Fruit fly (Drosophila melanogaster): Measurements from ENCODE around the gene CG1907.

CG1907 gene

DNA sequence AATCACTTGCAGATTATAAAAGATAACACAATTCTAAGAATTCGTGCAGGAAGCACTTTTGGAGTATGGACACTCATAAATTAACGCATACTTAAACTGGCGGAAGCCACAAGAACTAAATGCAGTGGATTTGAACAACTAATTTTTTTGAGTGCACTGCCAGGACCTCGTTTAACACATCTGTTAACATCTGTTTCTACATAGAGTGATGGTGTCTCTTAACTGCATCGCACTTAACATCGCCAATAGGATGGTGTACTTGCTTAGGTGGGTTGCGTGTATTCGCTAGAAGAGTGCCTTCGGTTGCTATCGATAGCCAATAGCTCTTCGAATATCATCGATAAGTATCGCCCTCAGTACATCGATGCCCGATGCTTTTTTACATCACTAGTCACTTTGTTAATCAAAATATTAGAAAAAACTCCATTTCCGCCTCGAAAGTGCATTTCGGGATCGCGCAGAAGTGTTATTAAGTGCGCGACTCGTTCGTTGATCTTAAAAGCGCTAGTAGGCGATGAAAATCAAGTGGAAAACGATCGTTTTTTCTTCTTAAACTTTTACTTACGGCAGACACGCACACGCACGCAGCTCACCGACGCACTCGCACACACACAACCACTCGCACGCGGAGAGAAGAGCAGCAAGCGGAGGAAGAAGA is 27.3 kb upstream of the CG1907 start, which contains the start of gene alph (continued):
- TF ChIP-seq CG2712 (tag; optimal IDR thresholded peaks at IDR 0.05) (peak; percentile 37), Lpt (GFP tag; optimal IDR thresholded peaks at IDR 0.05) (no peak), CG43689 (GFP tag; IDR thresholded peaks at IDR 0.05) (no peak), NfI (GFP tag; optimal IDR thresholded peaks at IDR 0.05) (no peak), ash1 (GFP tag; optimal IDR thresholded peaks at IDR 0.05) (no peak), pho (GFP tag; optimal IDR thresholded peaks at IDR 0.05) (no peak), CG2199 (GFP tag; IDR thresholded peaks at IDR 0.05) (no peak), CG7928 (GFP tag; optimal IDR thresholded peaks at IDR 0.05) (no peak), Neu2 (GFP tag; optimal IDR thresholded peaks at IDR 0.05; ENCODE audit: borderline replicate concordance) (no peak), CG6683 (GFP tag; optimal IDR thresholded peaks at IDR 0.05) (no peak), peb (GFP tag; IDR thresholded peaks at IDR 0.05) (no peak), NC2β (GFP tag; optimal IDR thresholded peaks at IDR 0.05) (peak; percentile 20), chinmo (GFP tag; IDR thresholded peaks at IDR 0.05; ENCODE audit: partially characterized antibody) (peak; percentile 97), Ets65A (GFP tag) (peak; percentile 91), CG4282 (GFP tag; optimal IDR thresholded peaks at IDR 0.05) (no peak), CG17802 (tag; optimal IDR thresholded peaks at IDR 0.05) (no peak), jumu (GFP tag; optimal IDR thresholded peaks at IDR 0.05) (peak; percentile 16), mam (GFP tag; optimal IDR thresholded peaks at IDR 0.05) (peak; percentile 54), zen2 (GFP tag; IDR thresholded peaks at IDR 0.05; ENCODE audit: partially characterized antibody) (peak; percentile 93), Eip74EF (GFP tag; optimal IDR thresholded peaks at IDR 0.05) (no peak), CG13123 (GFP tag; optimal IDR thresholded peaks at IDR 0.05) (no peak), D19B (GFP tag; optimal IDR thresholded peaks at IDR 0.05) (no peak), wor (GFP tag; IDR thresholded peaks at IDR 0.05) (no peak), pan (optimal IDR thresholded peaks at IDR 0.05) (no peak), pan (GFP tag; optimal IDR thresholded peaks at IDR 0.05 in 1 of 2, IDR thresholded peaks at IDR 0.05 in 1 of 2) (peak in 1 of 2 experiments; percentile 45), odd (GFP tag; optimal IDR thresholded peaks at IDR 0.05) (no peak), CG1024 (GFP tag; IDR thresholded peaks at IDR 0.05) (no peak), Lim3 (GFP tag; IDR thresholded peaks at IDR 0.05) (no peak), CG15601 (tag; optimal IDR thresholded peaks at IDR 0.05) (peak; percentile 10), kni (GFP tag; optimal IDR thresholded peaks at IDR 0.05) (no peak), tll (GFP tag; optimal IDR thresholded peaks at IDR 0.05) (peak in 1 of 2 experiments; percentile 6), Hr39 (optimal IDR thresholded peaks at IDR 0.05) (no peak), sim (GFP tag; IDR thresholded peaks at IDR 0.05) (no peak), HmgZ (tag; optimal IDR thresholded peaks at IDR 0.05) (peak; percentile 85), CG9727 (GFP tag; optimal IDR thresholded peaks at IDR 0.05) (peak; percentile 15), ap (GFP tag; IDR thresholded peaks at IDR 0.05) (no peak), Dll (GFP tag; IDR thresholded peaks at IDR 0.05; ENCODE audit: partially characterized antibody) (peak; percentile 96), B-H2 (GFP tag; optimal IDR thresholded peaks at IDR 0.05) (no peak), Lhr (GFP tag; optimal IDR thresholded peaks at IDR 0.05) (peak; percentile 86), Poxn (GFP tag; IDR thresholded peaks at IDR 0.05) (no peak), CG10267 (tag; optimal IDR thresholded peaks at IDR 0.05) (peak; percentile 62), vfl (GFP tag; optimal IDR thresholded peaks at IDR 0.05) (peak; percentile 9), Dip2 (GFP tag; IDR thresholded peaks at IDR 0.05) (no peak), Jarid2 (GFP tag; optimal IDR thresholded peaks at IDR 0.05) (no peak), Sry-δ (GFP tag; optimal IDR thresholded peaks at IDR 0.05) (peak; percentile 98), MTF-1 (GFP tag; optimal IDR thresholded peaks at IDR 0.05; ENCODE audit: borderline replicate concordance) (no peak), lov (optimal IDR thresholded peaks at IDR 0.05) (no peak), lov (GFP tag; IDR thresholded peaks at IDR 0.05) (no peak), klu (GFP tag; IDR thresholded peaks at IDR 0.05) (no peak), Hsf (GFP tag; optimal IDR thresholded peaks at IDR 0.05) (peak; percentile 57), BEAF-32 (GFP tag; optimal IDR thresholded peaks at IDR 0.05) (peak; percentile 99)
